Worm (Caenorhabditis elegans) whole organism, late embryonic: ENCODE results near the gene Y32H12A.7.

ENCODE experiments used
- hlh-6 ChIP-seq: sonication (generic microtip); optimal IDR thresholded peaks from 2 replicates; lab custom pipeline; 2016; ENCODE audit warnings: missing genotype, missing genetic modification characterization, missing compliant biosample characterization
- npax-4 ChIP-seq: sonication (generic microtip); optimal IDR thresholded peaks from 2 replicates; lab custom pipeline; 2016; ENCODE audit warnings: missing genetic modification characterization, missing compliant biosample characterization
- pha-4 ChIP-seq: fragments of 150-350 bp; optimal IDR thresholded peaks from 2 replicates; lab custom pipeline; 2018; ENCODE audit warnings: missing biosample characterization, missing genetic modification reagents, missing genetic modification characterization
- unc-3 ChIP-seq, 2 experiments: fragments of 200-800 bp in 1 of 2; sonication (Bioruptor generic) in 1 of 2; sonication (generic microtip) in 1 of 2; conservative IDR thresholded peaks in 1 of 2; optimal IDR thresholded peaks in 1 of 2; 2 replicates each; pipeline versions ENCODE4 v1.3.6 to Lab custom; 2016 to 2022; ENCODE audit warnings: missing compliant biosample characterization in 2 of 2, missing genetic modification characterization in 2 of 2, missing genetic modification reagents in 1 of 2

DNA sequence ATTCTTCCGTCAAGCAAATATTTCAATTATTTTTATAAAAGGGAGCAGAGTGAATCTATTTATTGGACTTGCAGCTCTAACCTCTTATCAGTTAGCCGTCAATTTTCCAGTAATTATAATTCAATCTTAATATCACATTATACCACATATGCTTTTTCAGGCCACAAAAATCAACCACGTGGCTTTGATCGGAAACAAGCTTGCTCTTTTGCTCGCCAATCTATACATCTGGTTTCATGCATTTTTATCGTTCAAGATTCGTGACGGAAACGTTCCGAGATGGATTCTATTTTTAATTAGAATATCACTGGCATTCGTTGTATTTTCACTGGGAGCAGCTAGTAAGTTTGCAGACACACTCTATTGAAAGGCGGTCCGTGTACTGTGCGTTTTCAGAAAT, 21.8 kb upstream of the Y32H12A.7 start:
- TF ChIP-seq hlh-6 (tag; lab: Kevin White, UChicago) (no peak), unc-3 (GFP tag; conservative IDR thresholded peaks at IDR 0.05; lab: Robert Waterston, UW) (no peak), unc-3 (tag; optimal IDR thresholded peaks at IDR 0.05; lab: Kevin White, UChicago) (no peak), pha-4 (tag; lab: Kevin White, UChicago) (no peak), npax-4 (no peak)
